Worm (Caenorhabditis elegans) whole organism, L3 larva: ENCODE measurements around the gene rde-1.

Source experiments
- aly-2 ChIP-seq: fragments of 150-350 bp; optimal IDR thresholded peaks from 2 replicates; lab custom pipeline; 2014; ENCODE audit warnings: missing biosample characterization, missing genetic modification characterization
- ama-1 ChIP-seq: fragments of 150-350 bp; optimal IDR thresholded peaks from 2 replicates; lab custom pipeline; 2018
- egl-27 ChIP-seq: sonication (generic microtip); optimal IDR thresholded peaks from 4 replicates; lab custom pipeline; 2017; ENCODE audit warnings: missing biosample characterization, missing genetic modification reagents, missing genetic modification characterization
- elt-2 ChIP-seq: sonication (generic microtip); optimal IDR thresholded peaks from 2 replicates; lab custom pipeline; 2016; ENCODE audit warnings: missing genetic modification reagents, mild to moderate bottlenecking, missing genetic modification characterization, missing compliant biosample characterization
- fos-1 ChIP-seq: fragments of 150-350 bp; optimal IDR thresholded peaks from 2 replicates; lab custom pipeline; 2014; ENCODE audit warnings: missing biosample characterization, missing genetic modification characterization
- lin-39 ChIP-seq: fragments of 150-350 bp; optimal IDR thresholded peaks from 2 replicates; lab custom pipeline; 2018; ENCODE audit warnings: missing biosample characterization, missing genetic modification reagents, missing genetic modification characterization
- nhr-77 ChIP-seq: fragments of 150-350 bp; optimal IDR thresholded peaks from 2 replicates; lab custom pipeline; 2014; ENCODE audit warnings: missing biosample characterization, missing genetic modification characterization
- pha-4 ChIP-seq: fragments of 150-350 bp; optimal IDR thresholded peaks from 2 replicates; lab custom pipeline; 2014; ENCODE audit warnings: missing biosample characterization, missing genetic modification reagents, missing genetic modification characterization
- skn-1 ChIP-seq: fragments of 150-350 bp; optimal IDR thresholded peaks from 2 replicates; lab custom pipeline; 2014; ENCODE audit warnings: missing biosample characterization, missing genetic modification characterization
- snpc-4 ChIP-seq: fragments of 150-350 bp; optimal IDR thresholded peaks from 2 replicates; lab custom pipeline; 2014; ENCODE audit warnings: missing biosample characterization, missing genetic modification characterization
- unc-39 ChIP-seq: sonication (generic microtip); optimal IDR thresholded peaks from 4 replicates; lab custom pipeline; 2017; ENCODE audit warnings: missing biosample characterization, missing genetic modification characterization
- ztf-11 ChIP-seq: fragments of 150-350 bp; optimal IDR thresholded peaks from 2 replicates; lab custom pipeline; 2014; ENCODE audit warnings: missing biosample characterization, missing genetic modification characterization

DNA sequence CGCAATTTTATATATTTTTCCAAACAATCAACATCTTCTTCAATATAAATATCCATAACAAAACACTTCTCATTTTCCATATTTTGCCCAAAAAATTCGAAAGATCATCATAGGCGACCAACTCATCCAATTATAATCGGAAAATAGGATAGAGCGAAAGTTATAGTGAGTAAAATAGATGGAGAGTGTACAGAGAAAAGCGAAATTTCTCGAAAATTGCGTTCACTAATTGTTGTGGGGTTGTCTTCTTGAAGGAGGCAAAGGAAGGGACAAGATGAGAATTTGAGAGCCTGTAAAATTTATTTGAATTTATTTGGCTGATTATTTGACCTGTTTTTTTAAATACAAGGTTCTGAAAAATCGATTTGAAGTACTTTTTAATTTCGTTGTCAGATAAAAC is 44.1 kb upstream of the rde-1 start:
- TF ChIP-seq snpc-4 (tag; lab: Kevin White, UChicago) (no peak), elt-2 (tag; lab: Kevin White, UChicago) (no peak), lin-39 (tag; lab: Kevin White, UChicago) (no peak), ama-1 (lab: Kevin White, UChicago) (no peak), pha-4 (tag; lab: Kevin White, UChicago) (no peak), aly-2 (tag; lab: Kevin White, UChicago) (no peak), unc-39 (no peak), ztf-11 (tag; lab: Kevin White, UChicago) (no peak), fos-1 (tag; lab: Kevin White, UChicago) (no peak), nhr-77 (no peak), skn-1 (no peak), egl-27 (tag; lab: Kevin White, UChicago) (no peak)
